Worm (Caenorhabditis elegans): ENCODE results near the gene nstp-10.
A peak's percentile ranks its signal among the peaks of the same experiment; 100 is the strongest.

nstp-10 gene

DNA sequence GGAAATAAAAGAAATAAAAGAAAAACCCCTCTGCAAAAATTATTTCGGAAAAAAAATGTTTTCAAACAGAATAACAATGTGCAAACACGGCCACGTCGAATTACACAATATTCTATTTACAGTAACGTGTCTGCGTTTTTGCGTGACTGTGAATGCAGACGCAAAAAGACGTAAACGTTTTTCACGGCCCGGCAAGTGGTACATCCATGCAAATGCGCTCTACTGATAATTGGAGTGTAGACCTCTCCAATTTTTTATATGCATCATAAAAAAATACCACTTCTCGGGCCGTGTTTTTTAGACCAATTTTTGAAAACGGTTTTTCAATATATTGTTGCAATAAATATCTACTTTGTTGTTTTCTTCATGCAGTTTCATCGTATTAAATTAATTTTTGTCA, at the start of gene nstp-10:
Gene nstp-10, minus strand, starts transcription at position 378 of the 400 bp plus-strand sequence.
- peak; percentile 3 for TF ChIP-seq elt-2 (tag; optimal IDR thresholded peaks at IDR 0.05)
- peak; percentile 54 for TF ChIP-seq pha-4 (tag; optimal IDR thresholded peaks at IDR 0.05)
- no peak for TF ChIP-seq ceh-82 (tag; optimal IDR thresholded peaks at IDR 0.05)
- TF ChIP-seq ceh-28 (tag; optimal IDR thresholded peaks at IDR 0.05): no peak
- peak; percentile 22 for TF ChIP-seq nhr-25 (tag; optimal IDR thresholded peaks at IDR 0.05)
- TF ChIP-seq zag-1 (tag; optimal IDR thresholded peaks at IDR 0.05): no peak
- TF ChIP-seq nhr-23 (tag; optimal IDR thresholded peaks at IDR 0.05): peak; percentile 18
- TF ChIP-seq snpc-4 (tag; optimal IDR thresholded peaks at IDR 0.05): peak; percentile 24
- no peak for TF ChIP-seq tbx-2 (tag; optimal IDR thresholded peaks at IDR 0.05)
- no peak for TF ChIP-seq nhr-28 (tag; optimal IDR thresholded peaks at IDR 0.05)
- peak; percentile 25 for TF ChIP-seq nfya-1 (tag; optimal IDR thresholded peaks at IDR 0.05; ENCODE audit: insufficient read depth)
- no peak for TF ChIP-seq ZK546.5 (tag; optimal IDR thresholded peaks at IDR 0.05)
- TF ChIP-seq mml-1 (tag; optimal IDR thresholded peaks at IDR 0.05): no peak
- TF ChIP-seq lin-15B (tag; optimal IDR thresholded peaks at IDR 0.05): peak; percentile 18

DNA sequence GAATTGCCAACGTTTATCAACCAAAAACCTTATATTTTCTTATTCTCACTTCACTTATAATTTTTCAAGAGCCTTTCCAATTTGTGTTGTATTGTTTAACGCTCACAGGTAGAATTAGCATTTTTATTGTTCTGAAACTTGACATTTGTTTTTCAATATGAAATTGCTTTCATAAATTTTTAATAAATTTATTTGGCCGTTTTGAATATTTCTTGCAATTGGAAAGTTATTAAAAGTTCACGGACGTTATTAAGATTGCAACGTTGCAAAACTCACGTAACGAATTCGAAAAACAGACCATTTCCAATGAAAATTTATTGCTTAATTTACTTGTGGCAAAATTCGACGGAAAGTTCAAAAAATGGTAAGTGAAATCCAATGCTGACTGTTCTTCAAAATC, 40.7 kb upstream of the nstp-10 start, which contains the start of gene K09G1.2:
Gene K09G1.2, plus strand, starts transcription at position 301 of the 400 bp plus-strand sequence.
- TF ChIP-seq snpc-4 (tag; optimal IDR thresholded peaks at IDR 0.05): no peak
- no peak for TF ChIP-seq R02D3.7 (tag; optimal IDR thresholded peaks at IDR 0.05)
- TF ChIP-seq zag-1 (tag; optimal IDR thresholded peaks at IDR 0.05): no peak
- TF ChIP-seq aly-2 (tag; optimal IDR thresholded peaks at IDR 0.05): no peak
- no peak for TF ChIP-seq nhr-76 (tag; optimal IDR thresholded peaks at IDR 0.05)
- no peak for TF ChIP-seq lin-39 (tag; optimal IDR thresholded peaks at IDR 0.05)

DNA sequence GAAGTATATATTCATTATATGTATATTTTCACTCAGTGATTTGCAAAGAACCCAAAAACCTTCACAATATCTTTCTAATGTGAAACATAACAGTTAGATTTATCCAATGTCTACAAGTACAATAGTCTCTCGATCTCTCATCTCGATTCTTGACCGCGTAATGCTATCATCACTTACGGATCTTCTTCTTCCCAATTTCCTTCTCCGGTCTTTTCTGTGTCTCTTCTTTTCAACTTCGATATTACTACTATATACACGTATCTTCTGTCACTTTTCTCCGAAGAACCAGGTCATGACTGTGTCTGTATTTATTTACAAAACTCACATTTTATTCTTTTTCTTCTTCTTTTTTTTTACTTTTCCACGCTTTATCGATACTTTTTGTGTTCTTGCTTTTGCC, 38.9 kb upstream of the nstp-10 start:
- TF ChIP-seq nhr-43 (tag; optimal IDR thresholded peaks at IDR 0.05; ENCODE audit: poor library complexity, severe bottlenecking) (peak; percentile 13), nhr-23 (tag; optimal IDR thresholded peaks at IDR 0.05) (peak; percentile 54), nfya-1 (tag; optimal IDR thresholded peaks at IDR 0.05; ENCODE audit: insufficient read depth) (no peak), elt-3 (tag; optimal IDR thresholded peaks at IDR 0.05) (no peak), egl-27 (tag; optimal IDR thresholded peaks at IDR 0.05) (no peak), ceh-28 (tag; optimal IDR thresholded peaks at IDR 0.05) (no peak)

DNA sequence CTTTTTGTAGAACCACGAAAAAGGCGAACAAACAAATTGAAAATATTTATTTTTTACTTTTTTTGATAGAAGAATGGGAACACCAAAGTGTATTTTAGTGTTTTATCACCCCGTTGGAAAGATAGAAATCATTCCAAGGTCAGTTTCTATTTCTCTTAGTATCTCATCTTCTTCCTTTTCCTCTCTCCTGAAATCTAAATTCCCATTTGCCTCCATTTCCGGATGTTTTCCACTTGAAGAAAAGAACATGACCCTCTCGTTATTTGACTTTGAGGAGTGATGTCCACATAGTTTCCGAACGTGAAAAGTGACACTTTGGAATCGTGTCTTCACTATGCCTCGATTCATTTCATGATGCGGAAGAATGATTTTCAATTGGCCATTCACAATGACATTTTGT, 38.0 kb upstream of the nstp-10 start:
- TF ChIP-seq nhr-237 (tag; optimal IDR thresholded peaks at IDR 0.05) (no peak), nhr-25 (tag; optimal IDR thresholded peaks at IDR 0.05) (no peak), ceh-28 (tag; optimal IDR thresholded peaks at IDR 0.05) (no peak), nfya-1 (tag; optimal IDR thresholded peaks at IDR 0.05; ENCODE audit: insufficient read depth) (no peak), nhr-67 (tag; optimal IDR thresholded peaks at IDR 0.05) (no peak), ceh-9 (tag; optimal IDR thresholded peaks at IDR 0.05) (no peak), elt-3 (tag; optimal IDR thresholded peaks at IDR 0.05) (no peak), tbx-2 (tag; optimal IDR thresholded peaks at IDR 0.05) (no peak), nhr-77 (tag; optimal IDR thresholded peaks at IDR 0.05) (no peak), jun-1 (tag; optimal IDR thresholded peaks at IDR 0.05) (no peak), nhr-43 (tag; optimal IDR thresholded peaks at IDR 0.05; ENCODE audit: poor library complexity, severe bottlenecking) (no peak)

DNA sequence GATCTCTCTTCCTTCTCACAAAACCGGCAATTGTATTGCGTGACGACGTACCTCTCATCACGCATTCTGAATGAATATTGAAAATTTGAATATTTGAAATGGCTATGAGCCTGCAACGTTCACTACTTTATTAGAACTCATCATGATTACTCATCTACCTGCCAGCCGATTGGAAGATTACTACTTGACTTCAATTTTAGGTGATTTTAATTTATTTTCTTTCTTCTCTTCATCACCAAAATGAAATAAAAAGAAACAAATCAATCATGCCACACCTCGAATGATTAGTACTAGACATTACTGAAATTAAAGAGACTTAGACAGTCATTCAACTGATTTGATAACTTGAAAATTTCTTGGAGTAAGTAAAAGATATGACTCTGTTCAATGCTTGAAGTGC, 34.6 kb upstream of the nstp-10 start:
- TF ChIP-seq ztf-11 (tag; optimal IDR thresholded peaks at IDR 0.05): no peak
- no peak for TF ChIP-seq nhr-77 (tag; optimal IDR thresholded peaks at IDR 0.05)
- no peak for TF ChIP-seq pha-4 (tag; optimal IDR thresholded peaks at IDR 0.05)
- TF ChIP-seq ceh-82 (tag; optimal IDR thresholded peaks at IDR 0.05): no peak
- no peak for TF ChIP-seq nhr-43 (tag; optimal IDR thresholded peaks at IDR 0.05; ENCODE audit: poor library complexity, severe bottlenecking)
- no peak for TF ChIP-seq nhr-12 (tag; optimal IDR thresholded peaks at IDR 0.05)
- no peak for TF ChIP-seq nhr-11 (tag; optimal IDR thresholded peaks at IDR 0.05)
- no peak for TF ChIP-seq nhr-76 (tag; optimal IDR thresholded peaks at IDR 0.05)
- TF ChIP-seq nhr-23 (tag; optimal IDR thresholded peaks at IDR 0.05): no peak
- no peak for TF ChIP-seq lsy-12 (tag; optimal IDR thresholded peaks at IDR 0.05)
- no peak for TF ChIP-seq egl-27 (tag; optimal IDR thresholded peaks at IDR 0.05)
- TF ChIP-seq eor-1 (tag; optimal IDR thresholded peaks at IDR 0.05): no peak
- TF ChIP-seq nhr-237 (tag; optimal IDR thresholded peaks at IDR 0.05): no peak
- TF ChIP-seq ama-1 (optimal IDR thresholded peaks at IDR 0.05): no peak
- no peak for TF ChIP-seq mdl-1 (tag; optimal IDR thresholded peaks at IDR 0.05)
- no peak for TF ChIP-seq nhr-67 (tag; optimal IDR thresholded peaks at IDR 0.05)
- TF ChIP-seq egl-5 (tag; optimal IDR thresholded peaks at IDR 0.05): no peak
- no peak for TF ChIP-seq elt-1 (tag; optimal IDR thresholded peaks at IDR 0.05)
- no peak for TF ChIP-seq ztf-4 (tag; optimal IDR thresholded peaks at IDR 0.05)
